Worm (Caenorhabditis elegans) whole organism, L4 larva: ENCODE data around the gene C30G12.6.

Experiments
- F37D6.2 ChIP-seq: sonication (generic microtip); optimal IDR thresholded peaks from 2 replicates; lab custom pipeline; 2016; ENCODE audit warnings: mild to moderate bottlenecking, missing genetic modification characterization, missing compliant biosample characterization
- F49E8.2 ChIP-seq: sonication (generic microtip); optimal IDR thresholded peaks from 2 replicates; lab custom pipeline; 2016; ENCODE audit warnings: missing compliant biosample characterization, mild to moderate bottlenecking, missing genetic modification characterization, borderline replicate concordance
- R02D3.7 ChIP-seq: fragments of 150-350 bp; sonication (generic microtip); optimal IDR thresholded peaks from 3 replicates; lab custom pipeline; 2014; ENCODE audit warnings: missing biosample characterization, missing genetic modification characterization
- T20F7.1 ChIP-seq: fragments of 200-800 bp; sonication (Bioruptor generic); optimal IDR thresholded peaks from 2 replicates; lab custom pipeline; 2018; ENCODE audit warnings: mild to moderate bottlenecking, missing genetic modification characterization, missing compliant biosample characterization
- T26A8.4 ChIP-seq: fragments of 200-800 bp; sonication (Bioruptor generic); IDR thresholded peaks from 2 replicates; pipeline ENCODE4 v1.3.6; 2022; ENCODE audit warnings: missing genetic modification characterization, missing compliant biosample characterization
- Y48G9A.11 ChIP-seq: fragments of 200-800 bp; sonication (Bioruptor generic); IDR thresholded peaks from 2 replicates; pipeline ENCODE4 v1.3.6; 2022; ENCODE audit warnings: missing genetic modification reagents, missing genetic modification characterization, missing compliant biosample characterization
- Y5F2A.4 ChIP-seq: fragments of 200-800 bp; sonication (Bioruptor generic); optimal IDR thresholded peaks from 2 replicates; lab custom pipeline; 2018; ENCODE audit warnings: mild to moderate bottlenecking, missing genetic modification characterization, missing compliant biosample characterization
- ZK546.5 ChIP-seq, 2 experiments: sonication (generic microtip); optimal IDR thresholded peaks; 2 replicates each; lab custom pipeline; 2017; ENCODE audit warnings: missing biosample characterization in 2 of 2, missing genetic modification characterization in 2 of 2
- arid-1 ChIP-seq: fragments of 200-800 bp; sonication (Bioruptor generic); conservative IDR thresholded peaks from 2 replicates; pipeline ENCODE4 v1.3.6; 2022; ENCODE audit warnings: missing genetic modification reagents, missing genetic modification characterization, missing compliant biosample characterization
- attf-4 ChIP-seq: sonication (generic microtip); optimal IDR thresholded peaks from 3 replicates; lab custom pipeline; 2017; ENCODE audit warnings: missing biosample characterization, missing genetic modification characterization
- ceh-20 ChIP-seq: fragments of 200-800 bp; sonication (Bioruptor generic); IDR thresholded peaks from 2 replicates; pipeline ENCODE4 v1.3.6; 2022; ENCODE audit warnings: missing genetic modification reagents, missing genetic modification characterization, missing compliant biosample characterization
- ceh-28 ChIP-seq: fragments of 150-350 bp; optimal IDR thresholded peaks from 2 replicates; lab custom pipeline; 2014; ENCODE audit warnings: missing biosample characterization, missing genetic modification reagents, missing genetic modification characterization
- ceh-62 ChIP-seq: sonication (generic microtip); optimal IDR thresholded peaks from 2 replicates; lab custom pipeline; 2017; ENCODE audit warnings: missing biosample characterization, missing genetic modification characterization
- ceh-82 ChIP-seq: sonication (generic microtip); optimal IDR thresholded peaks from 2 replicates; lab custom pipeline; 2017; ENCODE audit warnings: missing biosample characterization, missing genetic modification characterization
- ces-1 ChIP-seq: fragments of 150-350 bp; sonication (generic microtip); optimal IDR thresholded peaks from 4 replicates; lab custom pipeline; 2014; ENCODE audit warnings: missing biosample characterization, missing genetic modification reagents, missing genetic modification characterization
- cey-2 ChIP-seq: sonication (generic microtip); optimal IDR thresholded peaks from 3 replicates; lab custom pipeline; 2017; ENCODE audit warnings: missing genetic modification characterization, mild to moderate bottlenecking, missing compliant biosample characterization, antibody characterized with exemption, borderline replicate concordance; ENCODE audit not compliant: insufficient read depth
- daf-12 ChIP-seq: fragments of 150-350 bp; optimal IDR thresholded peaks from 2 replicates; lab custom pipeline; 2014; ENCODE audit warnings: missing biosample characterization, missing genetic modification reagents, missing genetic modification characterization
- daf-16 ChIP-seq, 3 experiments: sonication (generic microtip); optimal IDR thresholded peaks; 2 replicates each; lab custom pipeline; 2016 to 2017; ENCODE audit warnings: missing genetic modification characterization in 3 of 3, missing genetic modification reagents in 3 of 3, mild to moderate bottlenecking in 2 of 3, missing compliant biosample characterization in 2 of 3, missing biosample characterization in 1 of 3, moderate library complexity in 1 of 3
- dmd-6 ChIP-seq: fragments of 200-800 bp; sonication (Bioruptor generic); IDR thresholded peaks from 2 replicates; pipeline ENCODE4 v1.3.6; 2022; ENCODE audit warnings: missing genetic modification reagents, missing genetic modification characterization, missing compliant biosample characterization
- dmd-9 ChIP-seq: fragments of 200-800 bp; sonication (Bioruptor generic); IDR thresholded peaks from 2 replicates; pipeline ENCODE4 v1.3.6; 2022; ENCODE audit warnings: missing genetic modification reagents, missing genetic modification characterization, missing compliant biosample characterization
- dpl-1 ChIP-seq: fragments of 150-350 bp; optimal IDR thresholded peaks from 2 replicates; lab custom pipeline; 2014; ENCODE audit warnings: missing biosample characterization, missing genetic modification reagents, missing genetic modification characterization
- duxl-1 ChIP-seq: sonication (generic microtip); optimal IDR thresholded peaks from 2 replicates; lab custom pipeline; 2016; ENCODE audit warnings: mild to moderate bottlenecking, missing genetic modification characterization, moderate library complexity, missing compliant biosample characterization; ENCODE audit not compliant: poor library complexity
- dve-1 ChIP-seq: sonication (generic microtip); optimal IDR thresholded peaks from 2 replicates; lab custom pipeline; 2017; ENCODE audit warnings: antibody characterized with exemption, mild to moderate bottlenecking, missing genetic modification characterization, missing compliant biosample characterization; ENCODE audit not compliant: insufficient read depth
- egl-27 ChIP-seq: sonication (generic microtip); optimal IDR thresholded peaks from 3 replicates; lab custom pipeline; 2017; ENCODE audit warnings: missing biosample characterization, missing genetic modification reagents, missing genetic modification characterization
- fkh-10 ChIP-seq: fragments of 150-350 bp; optimal IDR thresholded peaks from 2 replicates; lab custom pipeline; 2014; ENCODE audit warnings: missing biosample characterization, missing genetic modification reagents, missing genetic modification characterization
- fos-1 ChIP-seq: fragments of 150-350 bp; optimal IDR thresholded peaks from 2 replicates; lab custom pipeline; 2014; ENCODE audit warnings: missing biosample characterization, missing genetic modification characterization
- hlh-11 ChIP-seq: fragments of 200-800 bp; sonication (Bioruptor generic); optimal IDR thresholded peaks from 2 replicates; lab custom pipeline; 2018; ENCODE audit warnings: mild to moderate bottlenecking, missing genetic modification characterization, missing compliant biosample characterization
- lim-7 ChIP-seq: fragments of 200-800 bp; sonication (Bioruptor generic); IDR thresholded peaks from 2 replicates; pipeline ENCODE4 v1.3.6; 2022; ENCODE audit warnings: missing genetic modification characterization, missing compliant biosample characterization
- lin-13 ChIP-seq: fragments of 150-350 bp; optimal IDR thresholded peaks from 2 replicates; lab custom pipeline; 2014; ENCODE audit warnings: missing biosample characterization, missing genetic modification reagents, missing genetic modification characterization
- lin-38 ChIP-seq: fragments of 200-800 bp; sonication (Bioruptor generic); IDR thresholded peaks from 2 replicates; pipeline ENCODE4 v1.3.6; 2022; ENCODE audit warnings: missing genetic modification reagents, missing genetic modification characterization, missing compliant biosample characterization
- lin-39 ChIP-seq: fragments of 150-350 bp; optimal IDR thresholded peaks from 2 replicates; lab custom pipeline; 2014; ENCODE audit warnings: missing biosample characterization, missing genetic modification reagents, missing genetic modification characterization
- madf-5 ChIP-seq, 2 experiments: fragments of 200-800 bp; sonication (Bioruptor generic); IDR thresholded peaks; 2 replicates each; pipeline ENCODE4 v1.3.6; 2022; ENCODE audit warnings: missing compliant biosample characterization in 2 of 2, missing genetic modification characterization in 2 of 2
- madf-9 ChIP-seq: fragments of 200-800 bp; sonication (Bioruptor generic); conservative IDR thresholded peaks from 2 replicates; pipeline ENCODE4 v1.3.6; 2022; ENCODE audit warnings: missing genetic modification reagents, missing genetic modification characterization, missing compliant biosample characterization
- mxl-3 ChIP-seq: fragments of 200-800 bp; sonication (Bioruptor generic); optimal IDR thresholded peaks from 2 replicates; lab custom pipeline; 2018; ENCODE audit warnings: mild to moderate bottlenecking, missing genetic modification characterization, missing compliant biosample characterization
- nhr-237 ChIP-seq: sonication (generic microtip); optimal IDR thresholded peaks from 2 replicates; lab custom pipeline; 2017; ENCODE audit warnings: missing biosample characterization, missing genetic modification characterization
- nhr-41 ChIP-seq: fragments of 200-800 bp; sonication (Bioruptor generic); IDR thresholded peaks from 2 replicates; pipeline ENCODE4 v1.3.6; 2022; ENCODE audit warnings: missing genetic modification reagents, missing genetic modification characterization, missing compliant biosample characterization
- nhr-48 ChIP-seq: sonication (generic microtip); optimal IDR thresholded peaks from 2 replicates; lab custom pipeline; 2016; ENCODE audit warnings: mild to moderate bottlenecking, missing genetic modification characterization, missing compliant biosample characterization
- nhr-6 ChIP-seq: fragments of 150-350 bp; optimal IDR thresholded peaks from 2 replicates; lab custom pipeline; 2014; ENCODE audit warnings: missing biosample characterization, missing genetic modification characterization
- nhr-76 ChIP-seq: fragments of 150-350 bp; optimal IDR thresholded peaks from 2 replicates; lab custom pipeline; 2014; ENCODE audit warnings: missing biosample characterization, missing genetic modification characterization
- php-3 ChIP-seq: fragments of 200-800 bp; sonication (Bioruptor generic); IDR thresholded peaks from 2 replicates; pipeline ENCODE4 v1.3.6; 2022; ENCODE audit warnings: missing genetic modification reagents, missing genetic modification characterization, missing compliant biosample characterization
- pqm-1 ChIP-seq: sonication (generic microtip); optimal IDR thresholded peaks from 2 replicates; lab custom pipeline; 2017; ENCODE audit warnings: missing biosample characterization, missing genetic modification characterization
- rbr-2 ChIP-seq: sonication (generic microtip); optimal IDR thresholded peaks from 2 replicates; lab custom pipeline; 2016; ENCODE audit warnings: missing genotype, missing genetic modification characterization, missing compliant biosample characterization
- saeg-2 ChIP-seq: fragments of 200-800 bp; sonication (Bioruptor generic); IDR thresholded peaks from 2 replicates; pipeline ENCODE4 v1.3.6; 2022; ENCODE audit warnings: missing genetic modification reagents, missing genetic modification characterization, missing compliant biosample characterization
- sdz-12 ChIP-seq: fragments of 200-800 bp; sonication (Bioruptor generic); optimal IDR thresholded peaks from 2 replicates; lab custom pipeline; 2018; ENCODE audit warnings: mild to moderate bottlenecking, missing genetic modification characterization, missing compliant biosample characterization
- set-16 ChIP-seq: fragments of 200-800 bp; sonication (Bioruptor generic); IDR thresholded peaks from 2 replicates; pipeline ENCODE4 v1.3.6; 2022; ENCODE audit warnings: missing genetic modification reagents, missing genetic modification characterization, missing compliant biosample characterization
- skn-1 ChIP-seq: fragments of 150-350 bp; optimal IDR thresholded peaks from 2 replicates; lab custom pipeline; 2014; ENCODE audit warnings: missing biosample characterization, missing genetic modification characterization
- spr-3 ChIP-seq: fragments of 200-800 bp; sonication (Bioruptor generic); optimal IDR thresholded peaks from 2 replicates; lab custom pipeline; 2018; ENCODE audit warnings: mild to moderate bottlenecking, missing genetic modification characterization, missing compliant biosample characterization
- tag-97 ChIP-seq: fragments of 200-800 bp; sonication (Bioruptor generic); IDR thresholded peaks from 2 replicates; pipeline ENCODE4 v1.3.6; 2022; ENCODE audit warnings: missing genetic modification characterization, missing compliant biosample characterization
- unc-130 ChIP-seq: sonication (generic microtip); optimal IDR thresholded peaks from 2 replicates; lab custom pipeline; 2016; ENCODE audit warnings: missing genetic modification reagents, missing genetic modification characterization, missing compliant biosample characterization
- zfp-3 ChIP-seq: fragments of 200-800 bp; sonication (Bioruptor generic); conservative IDR thresholded peaks from 2 replicates; pipeline ENCODE4 v1.3.6; 2022; ENCODE audit warnings: missing genetic modification reagents, missing genetic modification characterization, missing compliant biosample characterization
- ztf-7 ChIP-seq: fragments of 150-350 bp; optimal IDR thresholded peaks from 2 replicates; lab custom pipeline; 2014; ENCODE audit warnings: missing biosample characterization, missing genetic modification characterization

The C30G12.6 gene

ce11 chrII:7323317-7323716 is 27.5 kb upstream of the C30G12.6 start (continued):
- TF ChIP-seq nhr-237 (no peak), saeg-2 (GFP tag; lab: Robert Waterston, UW) (no peak), lin-38 (GFP tag; lab: Robert Waterston, UW) (no peak), dve-1 (tag; lab: Kevin White, UChicago) (no peak), cey-2 (tag; lab: Kevin White, UChicago) (no peak), lim-7 (GFP tag; lab: Robert Waterston, UW) (no peak), F37D6.2 (tag; lab: Kevin White, UChicago) (no peak), dpl-1 (no peak), R02D3.7 (no peak), ztf-7 (tag; lab: Kevin White, UChicago) (no peak), ZK546.5 (tag; optimal IDR thresholded peaks at IDR 0.05; lab: Kevin White, UChicago) (no peak), unc-130 (GFP tag; lab: Kevin White, UChicago) (no peak), skn-1 (tag; lab: Kevin White, UChicago) (no peak), php-3 (GFP tag; lab: Robert Waterston, UW) (no peak), madf-5 (GFP tag; IDR thresholded peaks at IDR 0.05; lab: Robert Waterston, UW) (no peak), egl-27 (no peak), Y5F2A.4 (GFP tag; lab: Kevin White, UChicago) (no peak), lin-13 (GFP tag; lab: Kevin White, UChicago) (no peak), hlh-11 (tag; lab: Kevin White, UChicago) (peak; percentile 75), pqm-1 (tag; lab: Kevin White, UChicago) (no peak), nhr-76 (tag; lab: Kevin White, UChicago) (no peak), spr-3 (GFP tag; lab: Kevin White, UChicago) (no peak), F49E8.2 (tag; lab: Kevin White, UChicago) (no peak), rbr-2 (no peak), dmd-9 (no peak), nhr-41 (GFP tag; lab: Robert Waterston, UW) (no peak), daf-12 (tag; lab: Kevin White, UChicago) (no peak), madf-9 (GFP tag; lab: Robert Waterston, UW) (no peak), set-16 (GFP tag; lab: Robert Waterston, UW) (no peak), attf-4 (tag; lab: Kevin White, UChicago) (no peak), nhr-48 (tag; lab: Kevin White, UChicago) (no peak), daf-16 (GFP tag; optimal IDR thresholded peaks at IDR 0.05; lab: Kevin White, UChicago) (peak in 1 of 2 experiments; percentile 90), daf-16 (tag; optimal IDR thresholded peaks at IDR 0.05; lab: Kevin White, UChicago) (no peak), ceh-82 (tag; lab: Kevin White, UChicago) (no peak), ceh-28 (tag; lab: Kevin White, UChicago) (no peak), ceh-62 (tag; lab: Kevin White, UChicago) (no peak), fkh-10 (GFP tag; lab: Kevin White, UChicago) (no peak), mxl-3 (GFP tag; lab: Kevin White, UChicago) (no peak), duxl-1 (tag; lab: Kevin White, UChicago) (no peak), fos-1 (tag; lab: Kevin White, UChicago) (no peak), ces-1 (no peak), T20F7.1 (GFP tag; lab: Kevin White, UChicago) (no peak)
- TF ChIP-seq, all 104 proteins: peak for 14

ce11 chrII:7319471-7319870 is 23.7 kb upstream of the C30G12.6 start:
- TF ChIP-seq Y48G9A.11 (GFP tag; lab: Robert Waterston, UW) (0 out of 2 replicates have a peak, but pooled peaks have one; percentile 41), sdz-12 (no peak), lin-39 (tag; lab: Kevin White, UChicago) (no peak), T26A8.4 (GFP tag; lab: Robert Waterston, UW) (no peak), ceh-20 (GFP tag; lab: Robert Waterston, UW) (0 out of 2 replicates have a peak, but pooled peaks have one; percentile 35), tag-97 (no peak), spr-3 (GFP tag; lab: Kevin White, UChicago) (peak; percentile 14), zfp-3 (GFP tag; lab: Robert Waterston, UW) (0 out of 2 replicates have a peak, but pooled peaks have one; percentile 43), skn-1 (tag; lab: Kevin White, UChicago) (no peak), dmd-6 (0 out of 2 replicates have a peak, but pooled peaks have one; percentile 15), nhr-6 (no peak), arid-1 (GFP tag; lab: Robert Waterston, UW) (peak; percentile 64; the same call in 1 of the 2 replicates), F49E8.2 (tag; lab: Kevin White, UChicago) (no peak), madf-9 (GFP tag; lab: Robert Waterston, UW) (0 out of 2 replicates have a peak, but pooled peaks have one; percentile 10), lim-7 (GFP tag; lab: Robert Waterston, UW) (0 out of 2 replicates have a peak, but pooled peaks have one; percentile 39)
